Fruit fly (Drosophila melanogaster) whole organism, embryonic: Measurements from ENCODE around the gene foxo.

ENCODE experiments used
- Abd-B ChIP-seq: fragments of 200-800 bp; sonication (Bioruptor generic); optimal IDR thresholded peaks from 2 replicates; lab custom pipeline; 2018; ENCODE audit warnings: missing biosample characterization, mild to moderate bottlenecking, missing genetic modification characterization, moderate library complexity
- CG17912 ChIP-seq: fragments of 200-800 bp; sonication (Bioruptor generic); optimal IDR thresholded peaks from 2 replicates; lab custom pipeline; 2018; ENCODE audit warnings: missing biosample characterization, mild to moderate bottlenecking, missing genetic modification characterization
- CG7928 ChIP-seq: fragments of 200-800 bp; sonication (Bioruptor generic); optimal IDR thresholded peaks from 2 replicates; lab custom pipeline; 2017; ENCODE audit warnings: missing biosample characterization, mild to moderate bottlenecking, missing genetic modification characterization
- CkIIα-i1 ChIP-seq: fragments of 200-800 bp; sonication (Bioruptor generic); IDR thresholded peaks from 2 replicates; pipeline ENCODE4 v1.3.6; 2022; ENCODE audit warnings: missing biosample characterization, missing genetic modification characterization
- Oli ChIP-seq: fragments of 200-800 bp; sonication (Bioruptor generic); optimal IDR thresholded peaks from 2 replicates; lab custom pipeline; 2018; ENCODE audit warnings: missing biosample characterization, mild to moderate bottlenecking, missing genetic modification characterization, moderate library complexity
- gcm ChIP-seq: fragments of 200-800 bp; sonication (Bioruptor generic); optimal IDR thresholded peaks from 2 replicates; lab custom pipeline; 2019; ENCODE audit warnings: missing biosample characterization, mild to moderate bottlenecking, missing genetic modification characterization, moderate library complexity
- gsb-n ChIP-seq: fragments of 200-800 bp; sonication (Bioruptor generic); optimal IDR thresholded peaks from 3 replicates; lab custom pipeline; 2018; ENCODE audit warnings: missing biosample characterization, mild to moderate bottlenecking, missing genetic modification characterization
- pzg ChIP-seq: fragments of 200-800 bp; sonication (Bioruptor generic); optimal IDR thresholded peaks from 3 replicates; lab custom pipeline; 2018; ENCODE audit warnings: missing biosample characterization, mild to moderate bottlenecking, missing genetic modification characterization, moderate library complexity

dm6 chr3R:14081526-14081925 is 24.8 kb downstream of the foxo start:
- TF ChIP-seq CkIIα-i1 (no peak), pzg (GFP tag; lab: Kevin White, UChicago) (no peak), CG7928 (GFP tag; lab: Kevin White, UChicago) (no peak), gcm (GFP tag; lab: Kevin White, UChicago) (no peak), Abd-B (GFP tag; lab: Kevin White, UChicago) (no peak), gsb-n (tag; lab: Kevin White, UChicago) (no peak), Oli (no peak), CG17912 (GFP tag; lab: Kevin White, UChicago) (no peak)
